Fruit fly (Drosophila melanogaster) whole organism, embryonic: ENCODE measurements around the gene CG2224.

Source experiments
- ATbp ChIP-seq: fragments of 200-800 bp; sonication (Bioruptor generic); optimal IDR thresholded peaks from 2 replicates; lab custom pipeline; 2017; ENCODE audit warnings: missing biosample characterization, mild to moderate bottlenecking, missing genetic modification characterization, missing genetic modification reagents
- CG10654 ChIP-seq: fragments of 200-800 bp; sonication (Bioruptor generic); optimal IDR thresholded peaks from 2 replicates; lab custom pipeline; 2016; ENCODE audit warnings: missing biosample characterization, missing genetic modification characterization
- CG11560 ChIP-seq: fragments of 200-800 bp; sonication (Bioruptor generic); IDR thresholded peaks from 3 replicates; pipeline ENCODE4 v1.3.6; 2022; ENCODE audit warnings: missing biosample characterization, missing genetic modification characterization
- CG1233 ChIP-seq: fragments of 200-800 bp; sonication (Bioruptor generic); optimal IDR thresholded peaks from 4 replicates; lab custom pipeline; 2018; ENCODE audit warnings: missing biosample characterization, mild to moderate bottlenecking, missing genetic modification characterization
- CG14014 ChIP-seq: fragments of 200-800 bp; sonication (Bioruptor generic); IDR thresholded peaks from 2 replicates; pipeline ENCODE4 v1.3.6; 2022; ENCODE audit warnings: missing biosample characterization, missing genetic modification characterization
- CG14860 ChIP-seq: fragments of 200-800 bp; sonication (Bioruptor generic); IDR thresholded peaks from 3 replicates; pipeline ENCODE4 v1.3.6; 2022; ENCODE audit warnings: missing biosample characterization, missing genetic modification characterization; ENCODE audit not compliant: partially characterized antibody
- CG31388 ChIP-seq: fragments of 200-800 bp; sonication (Bioruptor generic); optimal IDR thresholded peaks from 2 replicates; lab custom pipeline; 2016; ENCODE audit warnings: missing biosample characterization, missing genetic modification characterization
- CG4424 ChIP-seq: fragments of 200-800 bp; sonication (Bioruptor generic); optimal IDR thresholded peaks from 3 replicates; lab custom pipeline; 2016; ENCODE audit warnings: missing biosample characterization, missing genetic modification characterization
- CG7372 ChIP-seq: fragments of 200-800 bp; sonication (Bioruptor generic); IDR thresholded peaks from 2 replicates; pipeline ENCODE4 v1.3.6; 2022; ENCODE audit warnings: missing biosample characterization, missing genetic modification characterization
- CG7928 ChIP-seq: fragments of 200-800 bp; sonication (Bioruptor generic); optimal IDR thresholded peaks from 2 replicates; lab custom pipeline; 2017; ENCODE audit warnings: missing biosample characterization, mild to moderate bottlenecking, missing genetic modification characterization
- CG9797 ChIP-seq: fragments of 200-800 bp; sonication (Bioruptor generic); optimal IDR thresholded peaks from 3 replicates; lab custom pipeline; 2018; ENCODE audit warnings: missing biosample characterization, mild to moderate bottlenecking, missing genetic modification characterization
- Dbx ChIP-seq: fragments of 200-800 bp; sonication (Bioruptor generic); IDR thresholded peaks from 3 replicates; pipeline ENCODE4 v1.3.6; 2022; ENCODE audit warnings: missing biosample characterization, missing genetic modification characterization
- Dek ChIP-seq: fragments of 200-800 bp; sonication (Bioruptor generic); optimal IDR thresholded peaks from 3 replicates; lab custom pipeline; 2019; ENCODE audit warnings: missing biosample characterization, mild to moderate bottlenecking, missing genetic modification characterization, moderate library complexity
- Hr3 ChIP-seq: fragments of 200-800 bp; sonication (Bioruptor generic); optimal IDR thresholded peaks from 3 replicates; lab custom pipeline; 2016; ENCODE audit warnings: missing biosample characterization, missing genetic modification characterization
- Jarid2 ChIP-seq: fragments of 200-800 bp; sonication (Bioruptor generic); optimal IDR thresholded peaks from 3 replicates; lab custom pipeline; 2017; ENCODE audit warnings: mild to moderate bottlenecking, missing biosample characterization, missing genetic modification reagents, missing genetic modification characterization
- Lhr ChIP-seq: fragments of 200-800 bp; sonication (Bioruptor generic); optimal IDR thresholded peaks from 3 replicates; lab custom pipeline; 2017; ENCODE audit warnings: mild to moderate bottlenecking, missing biosample characterization, missing genetic modification reagents, missing genetic modification characterization
- Lpt ChIP-seq: fragments of >200 bp; optimal IDR thresholded peaks from 2 replicates; lab custom pipeline; 2018; ENCODE audit warnings: missing biosample characterization, missing genetic modification characterization
- Med ChIP-seq: fragments of 200-800 bp; sonication (Bioruptor generic); peaks from one replicate; lab custom pipeline; 2016; ENCODE audit warnings: missing biosample characterization, missing genetic modification characterization, mild to moderate bottlenecking, inconsistent platforms, moderate library complexity
- Oaz ChIP-seq: fragments of 200-800 bp; sonication (Bioruptor generic); IDR thresholded peaks from 2 replicates; pipeline ENCODE4 v1.3.6; 2022; ENCODE audit warnings: missing biosample characterization, missing genetic modification characterization
- Opbp ChIP-seq: fragments of 200-800 bp; sonication (Bioruptor generic); IDR thresholded peaks from 3 replicates; pipeline ENCODE4 v1.3.6; 2022; ENCODE audit warnings: missing biosample characterization, missing genetic modification characterization; ENCODE audit not compliant: partially characterized antibody
- PHDP ChIP-seq: fragments of 200-800 bp; sonication (Bioruptor generic); optimal IDR thresholded peaks from 3 replicates; lab custom pipeline; 2018; ENCODE audit warnings: missing biosample characterization, mild to moderate bottlenecking, missing genetic modification characterization, moderate library complexity
- Spps ChIP-seq: fragments of 200-800 bp; sonication (Bioruptor generic); optimal IDR thresholded peaks from 2 replicates; lab custom pipeline; 2018; ENCODE audit warnings: missing biosample characterization, mild to moderate bottlenecking, missing genetic modification characterization
- Sry-β ChIP-seq: fragments of 200-800 bp; sonication (Bioruptor generic); optimal IDR thresholded peaks from 2 replicates; lab custom pipeline; 2018; ENCODE audit warnings: missing biosample characterization, mild to moderate bottlenecking, missing genetic modification characterization, moderate library complexity
- Vsx1 ChIP-seq: fragments of 200-800 bp; sonication (Bioruptor generic); optimal IDR thresholded peaks from 2 replicates; lab custom pipeline; 2017; ENCODE audit warnings: missing biosample characterization, mild to moderate bottlenecking, missing genetic modification characterization, missing genetic modification reagents
- al ChIP-seq: fragments of 200-800 bp; sonication (Bioruptor generic); IDR thresholded peaks from 2 replicates; pipeline ENCODE4 v1.3.6; 2022; ENCODE audit warnings: missing biosample characterization, missing genetic modification characterization
- ash1 ChIP-seq: fragments of 200-800 bp; sonication (Bioruptor generic); optimal IDR thresholded peaks from 2 replicates; lab custom pipeline; 2018; ENCODE audit warnings: missing biosample characterization, mild to moderate bottlenecking, missing genetic modification characterization
- bowl ChIP-seq: fragments of 200-800 bp; sonication (Bioruptor generic); IDR thresholded peaks from 2 replicates; pipeline ENCODE4 v1.3.6; 2022; ENCODE audit warnings: missing biosample characterization, missing genetic modification characterization
- br ChIP-seq: fragments of >200 bp; optimal IDR thresholded peaks from 2 replicates; lab custom pipeline; 2017
- cas ChIP-seq: fragments of 200-800 bp; sonication (Bioruptor generic); IDR thresholded peaks from 2 replicates; pipeline ENCODE4 v1.3.6; 2022; ENCODE audit warnings: missing biosample characterization, missing genetic modification characterization
- chif ChIP-seq, 2 experiments: fragments of 200-800 bp; sonication (Bioruptor generic); optimal IDR thresholded peaks; 3 replicates each; lab custom pipeline; 2016; ENCODE audit warnings: missing biosample characterization in 2 of 2, missing genetic modification characterization in 2 of 2
- dm ChIP-seq: fragments of 200-800 bp; sonication (Bioruptor generic); optimal IDR thresholded peaks from 3 replicates; lab custom pipeline; 2016; ENCODE audit warnings: missing biosample characterization, missing genetic modification characterization
- dmrt11E ChIP-seq: fragments of 200-800 bp; sonication (Bioruptor generic); optimal IDR thresholded peaks from 3 replicates; lab custom pipeline; 2018; ENCODE audit warnings: missing biosample characterization, mild to moderate bottlenecking, missing genetic modification characterization, moderate library complexity
- emc ChIP-seq: fragments of 200-800 bp; sonication (Bioruptor generic); optimal IDR thresholded peaks from 2 replicates; lab custom pipeline; 2016; ENCODE audit warnings: missing biosample characterization, missing genetic modification characterization
- ems ChIP-seq: fragments of 200-800 bp; sonication (Bioruptor generic); optimal IDR thresholded peaks from 3 replicates; lab custom pipeline; 2016; ENCODE audit warnings: missing biosample characterization, missing genetic modification characterization
- exex ChIP-seq: fragments of 200-800 bp; sonication (Bioruptor generic); optimal IDR thresholded peaks from 4 replicates; lab custom pipeline; 2018; ENCODE audit warnings: missing biosample characterization, mild to moderate bottlenecking, missing genetic modification characterization, moderate library complexity
- h ChIP-seq: fragments of >200 bp; optimal IDR thresholded peaks from 2 replicates; lab custom pipeline; 2017
- hb ChIP-seq: fragments of 200-800 bp; sonication (Bioruptor generic); IDR thresholded peaks from 3 replicates; pipeline ENCODE4 v1.3.6; 2022; ENCODE audit warnings: missing biosample characterization, missing genetic modification characterization; ENCODE audit not compliant: partially characterized antibody
- kni ChIP-seq: fragments of 200-800 bp; sonication (Bioruptor generic); optimal IDR thresholded peaks from 3 replicates; lab custom pipeline; 2017; ENCODE audit warnings: mild to moderate bottlenecking, missing biosample characterization, missing genetic modification reagents, missing genetic modification characterization
- knrl ChIP-seq: fragments of 200-800 bp; sonication (Bioruptor generic); IDR thresholded peaks from 3 replicates; pipeline ENCODE4 v1.3.6; 2022; ENCODE audit warnings: missing biosample characterization, missing genetic modification characterization; ENCODE audit not compliant: partially characterized antibody
- lbe ChIP-seq: fragments of 200-800 bp; sonication (Bioruptor generic); optimal IDR thresholded peaks from 2 replicates; lab custom pipeline; 2016; ENCODE audit warnings: missing biosample characterization, mild to moderate bottlenecking, missing genetic modification characterization
- lmd ChIP-seq: fragments of 200-800 bp; sonication (Bioruptor generic); IDR thresholded peaks from 2 replicates; pipeline ENCODE4 v1.3.6; 2022; ENCODE audit warnings: missing biosample characterization, missing genetic modification characterization
- nerfin-2 ChIP-seq: fragments of 200-800 bp; sonication (Bioruptor generic); IDR thresholded peaks from 2 replicates; pipeline ENCODE4 v1.3.6; 2022; ENCODE audit warnings: missing biosample characterization, missing genetic modification characterization; ENCODE audit not compliant: partially characterized antibody
- oc ChIP-seq: fragments of 200-800 bp; sonication (Bioruptor generic); optimal IDR thresholded peaks from 2 replicates; lab custom pipeline; 2018; ENCODE audit warnings: missing biosample characterization, mild to moderate bottlenecking, missing genetic modification characterization, moderate library complexity
- pfk ChIP-seq: fragments of 200-800 bp; sonication (Bioruptor generic); optimal IDR thresholded peaks from 2 replicates; lab custom pipeline; 2018; ENCODE audit warnings: missing biosample characterization, mild to moderate bottlenecking, missing genetic modification characterization, moderate library complexity
- ro ChIP-seq: fragments of 200-800 bp; sonication (Bioruptor generic); IDR thresholded peaks from 2 replicates; pipeline ENCODE4 v1.3.6; 2022; ENCODE audit warnings: missing biosample characterization, missing genetic modification characterization
- scrt ChIP-seq: fragments of 200-800 bp; sonication (Bioruptor generic); optimal IDR thresholded peaks from 2 replicates; lab custom pipeline; 2018; ENCODE audit warnings: missing biosample characterization, mild to moderate bottlenecking, missing genetic modification characterization, moderate library complexity
- sisA ChIP-seq: fragments of 200-800 bp; sonication (Bioruptor generic); IDR thresholded peaks from 2 replicates; pipeline ENCODE4 v1.3.6; 2022; ENCODE audit warnings: missing biosample characterization, missing genetic modification characterization
- ttk ChIP-seq: fragments of 200-800 bp; sonication (Bioruptor generic); IDR thresholded peaks from 2 replicates; pipeline ENCODE4 v2.1.2; 2022; ENCODE audit warnings: missing biosample characterization, missing genetic modification characterization
- vnd ChIP-seq: fragments of 200-800 bp; sonication (Bioruptor generic); IDR thresholded peaks from 3 replicates; pipeline ENCODE4 v1.3.6; 2022; ENCODE audit warnings: missing biosample characterization, missing genetic modification characterization; ENCODE audit not compliant: partially characterized antibody
- z ChIP-seq: fragments of 200-800 bp; sonication (Bioruptor generic); IDR thresholded peaks from 3 replicates; pipeline ENCODE4 v1.3.6; 2022; ENCODE audit warnings: missing biosample characterization, missing genetic modification characterization
- zen ChIP-seq: fragments of 200-800 bp; sonication (Bioruptor generic); optimal IDR thresholded peaks from 3 replicates; lab custom pipeline; 2018; ENCODE audit warnings: missing biosample characterization, mild to moderate bottlenecking, missing genetic modification characterization, moderate library complexity

The CG2224 gene

dm6 chr3R:30427805-30428359 lies 31.2 kb downstream of the CG2224 start, which contains the start of gene CG2218 (continued):
- TF ChIP-seq scrt = no peak
- TF ChIP-seq CG7928 (GFP tag; lab: Kevin White, UChicago) = no peak
- TF ChIP-seq kni (GFP tag; lab: Kevin White, UChicago) = no peak
- TF ChIP-seq ATbp (GFP tag; lab: Kevin White, UChicago) = no peak
- TF ChIP-seq oc = no peak
- 0 out of 3 replicates have a peak, but pooled peaks have one; percentile 17 for TF ChIP-seq Dbx (GFP tag; lab: Robert Waterston, UW)
- no peak for TF ChIP-seq CG4424 (GFP tag; lab: Kevin White, UChicago)
- TF ChIP-seq CG7372 (GFP tag; lab: Robert Waterston, UW) = no peak
- TF ChIP-seq dmrt11E (tag; lab: Kevin White, UChicago) = no peak
- no peak for TF ChIP-seq lbe
- no peak for TF ChIP-seq ash1 (GFP tag; lab: Kevin White, UChicago)
- no peak for TF ChIP-seq Sry-β (GFP tag; lab: Kevin White, UChicago)
- TF ChIP-seq CG1233 (GFP tag; lab: Kevin White, UChicago) = no peak
- no peak for TF ChIP-seq chif (GFP tag; optimal IDR thresholded peaks at IDR 0.05; lab: Kevin White, UChicago)
- no peak for TF ChIP-seq CG14860
- peak; percentile 52 for TF ChIP-seq zen (tag; lab: Kevin White, UChicago)
- TF ChIP-seq exex (tag; lab: Kevin White, UChicago) = no peak
- TF ChIP-seq CG31388 (GFP tag; lab: Kevin White, UChicago) = no peak
- no peak for TF ChIP-seq br (lab: Kevin White, UChicago)
- TF ChIP-seq Hr3 (GFP tag; lab: Kevin White, UChicago) = no peak
- no peak for TF ChIP-seq PHDP (tag; lab: Kevin White, UChicago)
- no peak for TF ChIP-seq sisA (GFP tag; lab: Robert Waterston, UW)
- no peak for TF ChIP-seq ro (GFP tag; lab: Robert Waterston, UW)
- TF ChIP-seq bowl = no peak
- TF ChIP-seq cas (GFP tag; lab: Robert Waterston, UW) = no peak
- TF ChIP-seq Opbp = peak; percentile 65; the same call in 2 of the 3 replicates
- no peak for TF ChIP-seq Jarid2
- TF ChIP-seq knrl (GFP tag; lab: Robert Waterston, UW) = peak; percentile 45; the same call in 2 of the 3 replicates
- TF ChIP-seq Lhr (GFP tag; lab: Kevin White, UChicago) = peak; percentile 25
- no peak for TF ChIP-seq pfk (GFP tag; lab: Kevin White, UChicago)
- TF ChIP-seq Dek (tag; lab: Kevin White, UChicago) = no peak
- TF ChIP-seq dm (GFP tag; lab: Kevin White, UChicago) = no peak
- TF ChIP-seq emc (GFP tag; lab: Kevin White, UChicago) = no peak
- no peak for TF ChIP-seq CG11560 (tag; lab: Robert Waterston, UW)
- TF ChIP-seq vnd (GFP tag; lab: Robert Waterston, UW) = no peak
- TF ChIP-seq al (GFP tag; lab: Robert Waterston, UW) = no peak
- peak; percentile 99 for TF ChIP-seq CG9797 (GFP tag; lab: Kevin White, UChicago)
- no peak for TF ChIP-seq z (GFP tag; lab: Robert Waterston, UW)
- no peak for TF ChIP-seq Lpt (GFP tag; lab: Kevin White, UChicago)
- no peak for TF ChIP-seq CG14014 (GFP tag; lab: Robert Waterston, UW)
- TF ChIP-seq h (lab: Kevin White, UChicago) = no peak
- TF ChIP-seq ttk (GFP tag; lab: Robert Waterston, UW) = no peak
- TF ChIP-seq nerfin-2 (GFP tag; lab: Robert Waterston, UW) = no peak
- no peak for TF ChIP-seq hb (GFP tag; lab: Robert Waterston, UW)
- TF ChIP-seq lmd (GFP tag; lab: Robert Waterston, UW) = no peak
- no peak for TF ChIP-seq ems
- TF ChIP-seq Spps = no peak
- TF ChIP-seq Med (GFP tag; lab: Kevin White, UChicago) = peak; percentile 88
- TF ChIP-seq Vsx1 (GFP tag; lab: Kevin White, UChicago) = no peak
- no peak for TF ChIP-seq Oaz (GFP tag; lab: Robert Waterston, UW)
- TF ChIP-seq CG10654 = no peak
